Worm (Caenorhabditis elegans): Measurements from ENCODE around the gene C18D1.2.
"Not testable (repeated sequence)": the region's sequence is repeated elsewhere in the genome, so short reads cannot be mapped to it uniquely, and the experiment has no call there.

Gene C18D1.2

ce11 chrII:10029890-10030289 is 26.9 kb upstream of the C18D1.2 start, which contains the start of gene ttc-36:
TSS of gene ttc-36 (plus strand) at chrII:10030190.
- TF ChIP-seq ztf-26 (tag; optimal IDR thresholded peaks at IDR 0.05), result no peak
- no peak for TF ChIP-seq lir-1 (GFP tag; conservative IDR thresholded peaks at IDR 0.05)
- no peak for TF ChIP-seq K11D2.4 (GFP tag; IDR thresholded peaks at IDR 0.05)
- TF ChIP-seq ztf-3 (GFP tag; optimal IDR thresholded peaks at IDR 0.05), result no peak
- no peak for TF ChIP-seq unc-130 (GFP tag; optimal IDR thresholded peaks at IDR 0.05)
- TF ChIP-seq Y53G8AR.9 (GFP tag; conservative IDR thresholded peaks at IDR 0.05), result no peak
- TF ChIP-seq ceh-40 (GFP tag; IDR thresholded peaks at IDR 0.05), result no peak
- no peak for TF ChIP-seq athp-1 (tag; optimal IDR thresholded peaks at IDR 0.05)

DNA sequence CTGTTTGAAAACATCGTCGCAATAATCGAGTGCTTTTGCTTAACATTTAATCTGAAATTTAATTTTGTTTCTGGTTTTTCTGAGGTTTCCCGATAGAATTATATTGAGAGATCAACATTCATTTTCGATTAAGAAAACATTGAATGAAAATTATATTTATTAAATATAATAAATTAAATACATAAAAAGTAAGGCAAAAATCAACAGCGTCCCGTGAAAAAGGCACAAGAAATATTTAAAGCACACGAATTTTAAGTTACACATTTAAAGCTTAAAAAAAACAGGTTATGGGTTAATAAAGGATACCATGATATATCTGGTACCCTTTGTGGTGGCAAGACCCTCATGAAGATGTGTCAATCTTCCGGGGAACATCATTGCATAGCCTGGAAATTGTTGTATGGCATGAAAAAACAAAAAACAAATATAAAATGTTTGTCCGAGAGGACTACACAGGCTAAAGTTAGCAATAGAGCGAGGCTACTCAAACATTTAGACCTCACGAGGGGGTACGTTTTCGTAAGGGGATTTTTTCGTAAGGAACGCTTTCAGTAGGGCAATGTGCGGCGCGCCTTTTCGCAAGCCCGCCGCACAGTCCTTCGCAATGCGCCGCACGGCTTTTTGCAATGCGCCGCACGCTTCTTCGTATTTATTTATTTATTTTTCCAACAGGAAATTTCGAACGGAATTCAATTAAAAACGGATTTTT is 23.5 kb upstream of the C18D1.2 start, which contains the start of gene mtcu-2:
TSS of gene mtcu-2 (minus strand) at position 51 of the 709 bp plus-strand sequence.
- TF ChIP-seq lin-40 (tag; optimal IDR thresholded peaks at IDR 0.05) (peak; percentile 73), lin-35 (GFP tag; optimal IDR thresholded peaks at IDR 0.05) (peak in 1 of 3 experiments; percentile 77), athp-1 (tag; optimal IDR thresholded peaks at IDR 0.05) (peak; percentile 87), madf-3 (GFP tag; IDR thresholded peaks at IDR 0.05) (peak; percentile 95), B0019.2 (GFP tag; conservative IDR thresholded peaks at IDR 0.05) (peak; percentile 96), lin-54 (GFP tag; optimal IDR thresholded peaks at IDR 0.05) (peak; percentile 84), attf-3 (GFP tag; conservative IDR thresholded peaks at IDR 0.05) (peak; percentile 90), Y95B8A.8 (GFP tag; IDR thresholded peaks at IDR 0.05) (peak; percentile 99), cebp-1 (GFP tag; IDR thresholded peaks at IDR 0.05) (peak; percentile 94), cebp-1 (tag; optimal IDR thresholded peaks at IDR 0.05) (peak; percentile 82), ztf-18 (tag; optimal IDR thresholded peaks at IDR 0.05) (peak; percentile 38), mcd-1 (GFP tag; IDR thresholded peaks at IDR 0.05) (peak; percentile 100), aptf-2 (GFP tag; conservative IDR thresholded peaks at IDR 0.05) (peak; percentile 97), bed-1 (GFP tag; IDR thresholded peaks at IDR 0.05) (0 out of 2 replicates have a peak, but pooled peaks have one; percentile 85), hsf-1 (GFP tag; IDR thresholded peaks at IDR 0.05) (peak; percentile 80), somi-1 (GFP tag; optimal IDR thresholded peaks at IDR 0.05) (peak; percentile 36), attf-5 (GFP tag; optimal IDR thresholded peaks at IDR 0.05) (peak; percentile 94), unc-130 (GFP tag; optimal IDR thresholded peaks at IDR 0.05) (peak; percentile 27), dox-1 (GFP tag; IDR thresholded peaks at IDR 0.05) (peak; percentile 100), F33H1.4 (GFP tag; IDR thresholded peaks at IDR 0.05) (peak; percentile 88), ceh-40 (GFP tag; IDR thresholded peaks at IDR 0.05) (peak; percentile 73; the same call in 1 of the 2 replicates), snpc-4 (tag; optimal IDR thresholded peaks at IDR 0.05) (peak in 3 of 4 experiments; percentile 28 to 58 (median 32)), rpc-1 (optimal IDR thresholded peaks at IDR 0.05) (peak; percentile 38), tbp1 (GFP tag; optimal IDR thresholded peaks at IDR 0.05) (peak; percentile 60), F39B2.1 (GFP tag; IDR thresholded peaks at IDR 0.05) (peak; percentile 80), let-526 (GFP tag; IDR thresholded peaks at IDR 0.05) (peak; percentile 99), nhr-120 (GFP tag; IDR thresholded peaks at IDR 0.05) (0 out of 2 replicates have a peak, but pooled peaks have one; percentile 57), bed-2 (GFP tag; IDR thresholded peaks at IDR 0.05) (peak; percentile 99), chd-7 (tag; optimal IDR thresholded peaks at IDR 0.05) (peak; percentile 34), Y79H2A.3 (GFP tag; conservative IDR thresholded peaks at IDR 0.05) (peak; percentile 99), ztf-25 (GFP tag; IDR thresholded peaks at IDR 0.05) (peak; percentile 100), egl-44 (GFP tag; IDR thresholded peaks at IDR 0.05) (peak; percentile 98), madf-8 (GFP tag; conservative IDR thresholded peaks at IDR 0.05) (peak; percentile 91), madf-10 (tag; optimal IDR thresholded peaks at IDR 0.05) (peak; percentile 62), lin-26 (GFP tag; IDR thresholded peaks at IDR 0.05) (peak; percentile 91), repo-1 (tag; optimal IDR thresholded peaks at IDR 0.05) (peak; percentile 7), F37B4.10 (GFP tag; IDR thresholded peaks at IDR 0.05) (peak; percentile 97), Y67H2A.10 (GFP tag; conservative IDR thresholded peaks at IDR 0.05) (peak; percentile 98), xnd-1 (tag; optimal IDR thresholded peaks at IDR 0.05) (peak; percentile 16)
- not testable (repeated sequence) for TF ChIP-seq snpc-4 (GFP tag; optimal IDR thresholded peaks at IDR 0.05); rpc-1 (tag; optimal IDR thresholded peaks at IDR 0.05)
